Worm (Caenorhabditis elegans) whole organism, young adult: ENCODE results near the gene aqp-1.

Source experiments
- Y95B8A.8 ChIP-seq: fragments of 200-800 bp; sonication (Bioruptor generic); IDR thresholded peaks from 2 replicates; pipeline ENCODE4 v1.3.6; 2022; ENCODE audit warnings: missing genetic modification reagents, missing genetic modification characterization, missing compliant biosample characterization
- lsl-1 ChIP-seq: fragments of 200-800 bp; sonication (Bioruptor generic); optimal IDR thresholded peaks from 2 replicates; lab custom pipeline; 2018; ENCODE audit warnings: mild to moderate bottlenecking, missing genetic modification characterization, moderate library complexity, missing compliant biosample characterization

DNA sequence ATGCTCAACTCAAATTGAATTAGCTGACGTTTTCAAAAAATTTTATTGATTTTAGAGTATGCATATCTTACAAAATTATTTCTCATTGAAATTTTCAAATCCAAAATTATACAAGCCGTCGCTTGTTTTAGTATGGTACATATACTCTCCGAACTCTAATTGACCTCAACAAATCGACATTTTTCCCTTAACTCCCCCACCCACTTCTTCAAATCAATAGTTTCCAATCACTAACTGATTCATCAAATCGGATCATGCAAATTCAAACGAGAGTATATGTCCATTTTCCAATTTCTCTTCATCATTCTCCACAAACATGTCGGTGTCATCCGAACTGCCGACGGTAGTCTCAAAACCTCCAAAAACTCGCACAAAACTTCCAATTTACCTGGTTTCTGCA is 49.0 kb downstream of the aqp-1 start, which contains the start of gene E04F6.4:
- TF ChIP-seq lsl-1 (GFP tag; lab: Kevin White, UChicago) (no peak), Y95B8A.8 (GFP tag; lab: Robert Waterston, UW) (no peak)
